Fruit fly (Drosophila melanogaster): Measurements from ENCODE around the gene CG9368.

CG9368 gene

dm6 chr3L:19634788-19635448, 33.5 kb downstream of the CG9368 start (continued):
- TF ChIP-seq CG2202 (tag; optimal IDR thresholded peaks at IDR 0.05): no peak
- no peak; the same call in 2 of the 3 replicates for TF ChIP-seq CG11093 (GFP tag; IDR thresholded peaks at IDR 0.05)
- peak; percentile 84 for TF ChIP-seq E2f1 (GFP tag; IDR thresholded peaks at IDR 0.05)
- TF ChIP-seq CG18599 (GFP tag; optimal IDR thresholded peaks at IDR 0.05): peak; percentile 84
- TF ChIP-seq Sox102F (GFP tag; optimal IDR thresholded peaks at IDR 0.05): peak; percentile 69
- peak; percentile 62 for TF ChIP-seq CG15011 (GFP tag; optimal IDR thresholded peaks at IDR 0.05)
- peak; percentile 83; the same call in 1 of the 2 replicates for TF ChIP-seq al (GFP tag; IDR thresholded peaks at IDR 0.05)
- TF ChIP-seq ken (GFP tag; IDR thresholded peaks at IDR 0.05): no peak
- TF ChIP-seq CG18262 (tag; optimal IDR thresholded peaks at IDR 0.05): peak; percentile 87
- peak; percentile 27 for TF ChIP-seq CG15514 (GFP tag; optimal IDR thresholded peaks at IDR 0.05)
- peak; percentile 96 for TF ChIP-seq CG17361 (GFP tag; IDR thresholded peaks at IDR 0.05)
- TF ChIP-seq bowl (GFP tag; IDR thresholded peaks at IDR 0.05): no peak
- peak; percentile 64 for TF ChIP-seq CG15696 (tag; optimal IDR thresholded peaks at IDR 0.05)
- TF ChIP-seq CG14050 (GFP tag; IDR thresholded peaks at IDR 0.05): no peak
- peak; percentile 67 for TF ChIP-seq sim (GFP tag; IDR thresholded peaks at IDR 0.05)
- TF ChIP-seq Hr51 (GFP tag; optimal IDR thresholded peaks at IDR 0.05): peak in 1 of 2 experiments; percentile 77
- no peak for TF ChIP-seq CG12769 (tag; optimal IDR thresholded peaks at IDR 0.05)
- TF ChIP-seq kay (GFP tag; optimal IDR thresholded peaks at IDR 0.05): peak; percentile 68
- no peak for TF ChIP-seq gsb (GFP tag; IDR thresholded peaks at IDR 0.05)
- TF ChIP-seq ab (GFP tag; optimal IDR thresholded peaks at IDR 0.05): no peak
- TF ChIP-seq Vsx1 (GFP tag; optimal IDR thresholded peaks at IDR 0.05): no peak
- TF ChIP-seq CG7963 (GFP tag; IDR thresholded peaks at IDR 0.05; ENCODE audit: partially characterized antibody): no peak
- TF ChIP-seq Pdp1 (GFP tag; optimal IDR thresholded peaks at IDR 0.05): no peak
- no peak for TF ChIP-seq CG8089 (GFP tag; optimal IDR thresholded peaks at IDR 0.05)
- peak; percentile 75 for TF ChIP-seq Spps (tag; optimal IDR thresholded peaks at IDR 0.05)
- peak; percentile 49 for TF ChIP-seq CG9817 (tag; optimal IDR thresholded peaks at IDR 0.05)
- TF ChIP-seq hth (optimal IDR thresholded peaks at IDR 0.05): no peak
- TF ChIP-seq CG1832 (GFP tag; optimal IDR thresholded peaks at IDR 0.05): peak; percentile 86
- peak; percentile 43; the same call in 1 of the 2 replicates for TF ChIP-seq CG17328 (GFP tag; IDR thresholded peaks at IDR 0.05)
- no peak for TF ChIP-seq crp (GFP tag; optimal IDR thresholded peaks at IDR 0.05)
- no peak for TF ChIP-seq zfh1 (GFP tag; IDR thresholded peaks at IDR 0.05)
- peak; percentile 81 for TF ChIP-seq fd96Cb (tag; optimal IDR thresholded peaks at IDR 0.05)
- TF ChIP-seq NC2α (GFP tag; optimal IDR thresholded peaks at IDR 0.05): no peak
- no peak for TF ChIP-seq CG17568 (GFP tag; optimal IDR thresholded peaks at IDR 0.05)
- peak; percentile 78 for TF ChIP-seq vvl (GFP tag; IDR thresholded peaks at IDR 0.05)
- no peak for TF ChIP-seq wor (GFP tag; IDR thresholded peaks at IDR 0.05)
- TF ChIP-seq CG4707 (GFP tag; optimal IDR thresholded peaks at IDR 0.05): no peak
- no peak for TF ChIP-seq ro (GFP tag; IDR thresholded peaks at IDR 0.05)
- no peak for TF ChIP-seq CG3407 (GFP tag; optimal IDR thresholded peaks at IDR 0.05)
- TF ChIP-seq CG8765 (GFP tag; IDR thresholded peaks at IDR 0.05): no peak
- no peak for TF ChIP-seq bab2 (GFP tag; optimal IDR thresholded peaks at IDR 0.05)
- TF ChIP-seq hkb (optimal IDR thresholded peaks at IDR 0.05): no peak
- peak; percentile 54 for TF ChIP-seq hkb (GFP tag; IDR thresholded peaks at IDR 0.05)
- TF ChIP-seq CG8290 (GFP tag; optimal IDR thresholded peaks at IDR 0.05): peak; percentile 26
- TF ChIP-seq CG8290 (tag; optimal IDR thresholded peaks at IDR 0.05): peak in 1 of 2 experiments; percentile 16
- TF ChIP-seq Deaf1 (tag; optimal IDR thresholded peaks at IDR 0.05): peak; percentile 53
- TF ChIP-seq Fer3 (tag; optimal IDR thresholded peaks at IDR 0.05): peak; percentile 85
- peak; percentile 87 for TF ChIP-seq CG6689 (GFP tag; IDR thresholded peaks at IDR 0.05)
- TF ChIP-seq shn (GFP tag; optimal IDR thresholded peaks at IDR 0.05): no peak
- TF ChIP-seq peb (GFP tag; IDR thresholded peaks at IDR 0.05): peak; percentile 35; the same call in 1 of the 2 replicates
